Fruit fly (Drosophila melanogaster) whole organism, embryonic: ENCODE data around the gene Pde11.

Experiments
- Bgb ChIP-seq: fragments of 200-800 bp; sonication (Bioruptor generic); IDR thresholded peaks from 2 replicates; pipeline ENCODE4 v1.3.6; 2022; ENCODE audit warnings: missing biosample characterization, missing genetic modification characterization; ENCODE audit not compliant: partially characterized antibody
- Blimp-1 ChIP-seq: fragments of 200-800 bp; sonication (Bioruptor generic); optimal IDR thresholded peaks from 3 replicates; lab custom pipeline; 2018; ENCODE audit warnings: missing biosample characterization, missing genetic modification characterization, mild to moderate bottlenecking, moderate library complexity, missing genetic modification reagents
- CG1024 ChIP-seq: fragments of 200-800 bp; sonication (Bioruptor generic); IDR thresholded peaks from 2 replicates; pipeline ENCODE4 v1.3.6; 2022; ENCODE audit warnings: missing biosample characterization, missing genetic modification characterization
- CG10543 ChIP-seq: fragments of 200-800 bp; sonication (Bioruptor generic); optimal IDR thresholded peaks from 3 replicates; lab custom pipeline; 2017; ENCODE audit warnings: missing biosample characterization, mild to moderate bottlenecking, missing genetic modification characterization, moderate library complexity
- CG10959 ChIP-seq: fragments of 200-800 bp; sonication (Bioruptor generic); IDR thresholded peaks from 2 replicates; pipeline ENCODE4 v1.3.6; 2022; ENCODE audit warnings: missing biosample characterization, missing genetic modification characterization
- CG11456 ChIP-seq: fragments of 200-800 bp; sonication (Bioruptor generic); IDR thresholded peaks from 3 replicates; pipeline ENCODE4 v1.3.6; 2022; ENCODE audit warnings: missing biosample characterization, missing genetic modification characterization
- CG11504 ChIP-seq: fragments of 200-800 bp; sonication (Bioruptor generic); optimal IDR thresholded peaks from 3 replicates; lab custom pipeline; 2019; ENCODE audit warnings: missing biosample characterization, mild to moderate bottlenecking, missing genetic modification characterization, moderate library complexity
- CG11695 ChIP-seq: fragments of 200-800 bp; sonication (Bioruptor generic); IDR thresholded peaks from 3 replicates; pipeline ENCODE4 v1.3.6; 2022; ENCODE audit warnings: missing biosample characterization, missing genetic modification characterization
- CG12769 ChIP-seq: fragments of 200-800 bp; sonication (Bioruptor generic); optimal IDR thresholded peaks from 2 replicates; lab custom pipeline; 2019; ENCODE audit warnings: missing biosample characterization, mild to moderate bottlenecking, missing genetic modification characterization, moderate library complexity
- CG13287 ChIP-seq: fragments of 200-800 bp; sonication (Bioruptor generic); IDR thresholded peaks from 2 replicates; pipeline ENCODE4 v1.3.6; 2022; ENCODE audit warnings: missing biosample characterization, missing genetic modification characterization; ENCODE audit not compliant: partially characterized antibody
- CG15269 ChIP-seq: fragments of 200-800 bp; sonication (Bioruptor generic); optimal IDR thresholded peaks from 2 replicates; lab custom pipeline; 2018; ENCODE audit warnings: missing biosample characterization, mild to moderate bottlenecking, missing genetic modification characterization, moderate library complexity
- CG34224 ChIP-seq: fragments of 200-800 bp; sonication (Bioruptor generic); IDR thresholded peaks from 3 replicates; pipeline ENCODE4 v1.3.6; 2022; ENCODE audit warnings: missing biosample characterization, missing genetic modification characterization; ENCODE audit not compliant: partially characterized antibody
- CG5953 ChIP-seq: fragments of 200-800 bp; sonication (Bioruptor generic); IDR thresholded peaks from 2 replicates; pipeline ENCODE4 v1.3.6; 2022; ENCODE audit warnings: missing biosample characterization, missing genetic modification characterization
- CG6175 ChIP-seq: fragments of 200-800 bp; sonication (Bioruptor generic); IDR thresholded peaks from 3 replicates; pipeline ENCODE4 v1.3.6; 2022; ENCODE audit warnings: missing biosample characterization, missing genetic modification characterization
- CG8281 ChIP-seq: fragments of 200-800 bp; sonication (Bioruptor generic); optimal IDR thresholded peaks from 2 replicates; lab custom pipeline; 2018; ENCODE audit warnings: missing biosample characterization, mild to moderate bottlenecking, missing genetic modification characterization, moderate library complexity
- CG9215 ChIP-seq: fragments of 200-800 bp; sonication (Bioruptor generic); IDR thresholded peaks from 2 replicates; pipeline ENCODE4 v1.3.6; 2022; ENCODE audit warnings: missing biosample characterization, missing genetic modification characterization
- Deaf1 ChIP-seq: fragments of 200-800 bp; optimal IDR thresholded peaks from 3 replicates; lab custom pipeline; 2019; ENCODE audit warnings: missing biosample characterization, mild to moderate bottlenecking, missing genetic modification characterization, moderate library complexity
- Drgx ChIP-seq: fragments of 200-800 bp; sonication (Bioruptor generic); IDR thresholded peaks from 2 replicates; pipeline ENCODE4 v1.3.6; 2022; ENCODE audit warnings: missing biosample characterization, missing genetic modification characterization
- E2f2 ChIP-seq: fragments of 200-800 bp; sonication (Bioruptor generic); IDR thresholded peaks from 2 replicates; pipeline ENCODE4 v1.3.6; 2022; ENCODE audit warnings: missing biosample characterization, missing genetic modification characterization
- Ets65A ChIP-seq: fragments of 200-800 bp; sonication (Bioruptor generic); peaks from one replicate; lab custom pipeline; 2016; ENCODE audit warnings: missing biosample characterization, missing genetic modification characterization
- HLH4C ChIP-seq: fragments of 200-800 bp; sonication (Bioruptor generic); IDR thresholded peaks from 3 replicates; pipeline ENCODE4 v1.3.6; 2022; ENCODE audit warnings: missing biosample characterization, missing genetic modification characterization; ENCODE audit not compliant: partially characterized antibody
- MTF-1 ChIP-seq: fragments of 200-800 bp; sonication (Bioruptor generic); optimal IDR thresholded peaks from 2 replicates; lab custom pipeline; 2018; ENCODE audit warnings: missing biosample characterization, mild to moderate bottlenecking, missing genetic modification characterization, borderline replicate concordance
- Optix ChIP-seq: fragments of 200-800 bp; sonication (Bioruptor generic); IDR thresholded peaks from 3 replicates; pipeline ENCODE4 v1.3.6; 2022; ENCODE audit warnings: missing biosample characterization, missing genetic modification characterization
- Trl ChIP-seq, 3 experiments: fragments of >200 bp in 2 of 3; fragments of 200-800 bp in 1 of 3; sonication (Bioruptor generic) in 1 of 3; optimal IDR thresholded peaks; 2 replicates in 1 of 3; 3 replicates in 2 of 3; lab custom pipeline; 2016 to 2017; ENCODE audit warnings: missing biosample characterization in 1 of 3, missing genetic modification characterization in 1 of 3
- abd-A ChIP-seq: fragments of 200-800 bp; sonication (Bioruptor generic); optimal IDR thresholded peaks from 3 replicates; lab custom pipeline; 2019; ENCODE audit warnings: missing biosample characterization, mild to moderate bottlenecking, missing genetic modification characterization, moderate library complexity
- bbx ChIP-seq: fragments of 200-800 bp; sonication (Bioruptor generic); IDR thresholded peaks from 2 replicates; pipeline ENCODE4 v1.3.6; 2022; ENCODE audit warnings: missing biosample characterization, missing genetic modification characterization; ENCODE audit not compliant: partially characterized antibody
- bsh ChIP-seq, 2 experiments: fragments of 200-800 bp; sonication (Bioruptor generic); optimal IDR thresholded peaks; 2 replicates each; lab custom pipeline; 2017 to 2018; ENCODE audit warnings: mild to moderate bottlenecking in 2 of 2, missing biosample characterization in 2 of 2, missing genetic modification characterization in 2 of 2, moderate library complexity in 1 of 2
- cg ChIP-seq: fragments of 200-800 bp; sonication (Bioruptor generic); optimal IDR thresholded peaks from 3 replicates; lab custom pipeline; 2019; ENCODE audit warnings: missing biosample characterization, mild to moderate bottlenecking, missing genetic modification characterization, moderate library complexity
- dmrt99B ChIP-seq: fragments of 200-800 bp; sonication (Bioruptor generic); optimal IDR thresholded peaks from 2 replicates; lab custom pipeline; 2018; ENCODE audit warnings: missing biosample characterization, mild to moderate bottlenecking, missing genetic modification characterization, moderate library complexity
- en ChIP-seq: fragments of 200-800 bp; sonication (Bioruptor generic); optimal IDR thresholded peaks from 2 replicates; lab custom pipeline; 2016; ENCODE audit warnings: missing biosample characterization, missing genetic modification characterization
- eve ChIP-seq, 2 experiments: fragments of >200 bp; optimal IDR thresholded peaks; 2 replicates each; lab custom pipeline; 2017; ENCODE audit warnings: missing biosample characterization in 2 of 2, missing genetic modification characterization in 2 of 2
- gem ChIP-seq: fragments of 200-800 bp; sonication (Bioruptor generic); optimal IDR thresholded peaks from 2 replicates; lab custom pipeline; 2019; ENCODE audit warnings: missing biosample characterization, mild to moderate bottlenecking, missing genetic modification characterization, moderate library complexity
- jigr1 ChIP-seq: fragments of 200-800 bp; sonication (Bioruptor generic); IDR thresholded peaks from 3 replicates; pipeline ENCODE4 v1.3.6; 2022; ENCODE audit warnings: missing biosample characterization, missing genetic modification characterization
- nmo ChIP-seq: fragments of 200-800 bp; sonication (Bioruptor generic); optimal IDR thresholded peaks from 2 replicates; lab custom pipeline; 2018; ENCODE audit warnings: missing biosample characterization, mild to moderate bottlenecking, missing genetic modification characterization, moderate library complexity
- onecut ChIP-seq: fragments of 200-800 bp; sonication (Bioruptor generic); IDR thresholded peaks from 2 replicates; pipeline ENCODE4 v1.3.6; 2022; ENCODE audit warnings: missing biosample characterization, missing genetic modification characterization
- pan ChIP-seq, 4 experiments: fragments of >200 bp in 3 of 4; fragments of 200-800 bp in 1 of 4; sonication (Bioruptor generic) in 1 of 4; optimal IDR thresholded peaks in 3 of 4; IDR thresholded peaks in 1 of 4; 2 replicates each; pipeline versions ENCODE4 v1.3.6 to Lab custom; 2017 to 2022; ENCODE audit warnings: missing biosample characterization in 2 of 4, missing genetic modification characterization in 2 of 4, mixed read lengths in 1 of 4
- pros ChIP-seq: fragments of 200-800 bp; sonication (Bioruptor generic); optimal IDR thresholded peaks from 3 replicates; lab custom pipeline; 2019; ENCODE audit warnings: missing biosample characterization, mild to moderate bottlenecking, missing genetic modification characterization, moderate library complexity
- pzg ChIP-seq: fragments of 200-800 bp; sonication (Bioruptor generic); optimal IDR thresholded peaks from 3 replicates; lab custom pipeline; 2018; ENCODE audit warnings: missing biosample characterization, mild to moderate bottlenecking, missing genetic modification characterization, moderate library complexity
- tll ChIP-seq, 2 experiments: fragments of 200-800 bp in 1 of 2; fragments of >200 bp in 1 of 2; sonication (Bioruptor generic) in 1 of 2; optimal IDR thresholded peaks; 2 replicates each; lab custom pipeline; 2017 to 2019; ENCODE audit warnings: missing biosample characterization in 2 of 2, missing genetic modification characterization in 2 of 2, mild to moderate bottlenecking in 1 of 2, moderate library complexity in 1 of 2
- z ChIP-seq: fragments of 200-800 bp; sonication (Bioruptor generic); IDR thresholded peaks from 3 replicates; pipeline ENCODE4 v1.3.6; 2022; ENCODE audit warnings: missing biosample characterization, missing genetic modification characterization

Gene Pde11

dm6 chr2L:18523003-18523402, 67.1 kb downstream of the Pde11 start:
- TF ChIP-seq Drgx = peak; percentile 50
- TF ChIP-seq Ets65A (GFP tag; lab: Kevin White, UChicago) = peak; percentile 15
- no peak for TF ChIP-seq Optix (GFP tag; lab: Robert Waterston, UW)
- peak; percentile 2 for TF ChIP-seq Blimp-1 (GFP tag; lab: Kevin White, UChicago)

- TF ChIP-seq pzg (no peak), Blimp-1 (GFP tag; lab: Kevin White, UChicago) (peak; percentile 64), CG11456 (GFP tag; lab: Robert Waterston, UW) (0 out of 3 replicates have a peak, but pooled peaks have one; percentile 3)
Observed at dm6 chr2L:18522258-18522657, 67.9 kb downstream of the Pde11 start.

dm6 chr2L:18518852-18519251, 71.3 kb downstream of the Pde11 start:
- TF ChIP-seq abd-A (tag; lab: Kevin White, UChicago) (peak; percentile 12), Blimp-1 (GFP tag; lab: Kevin White, UChicago) (peak; percentile 97), CG10959 (no peak), onecut (GFP tag; lab: Robert Waterston, UW) (peak; percentile 37; the same call in 1 of the 2 replicates)

DNA sequence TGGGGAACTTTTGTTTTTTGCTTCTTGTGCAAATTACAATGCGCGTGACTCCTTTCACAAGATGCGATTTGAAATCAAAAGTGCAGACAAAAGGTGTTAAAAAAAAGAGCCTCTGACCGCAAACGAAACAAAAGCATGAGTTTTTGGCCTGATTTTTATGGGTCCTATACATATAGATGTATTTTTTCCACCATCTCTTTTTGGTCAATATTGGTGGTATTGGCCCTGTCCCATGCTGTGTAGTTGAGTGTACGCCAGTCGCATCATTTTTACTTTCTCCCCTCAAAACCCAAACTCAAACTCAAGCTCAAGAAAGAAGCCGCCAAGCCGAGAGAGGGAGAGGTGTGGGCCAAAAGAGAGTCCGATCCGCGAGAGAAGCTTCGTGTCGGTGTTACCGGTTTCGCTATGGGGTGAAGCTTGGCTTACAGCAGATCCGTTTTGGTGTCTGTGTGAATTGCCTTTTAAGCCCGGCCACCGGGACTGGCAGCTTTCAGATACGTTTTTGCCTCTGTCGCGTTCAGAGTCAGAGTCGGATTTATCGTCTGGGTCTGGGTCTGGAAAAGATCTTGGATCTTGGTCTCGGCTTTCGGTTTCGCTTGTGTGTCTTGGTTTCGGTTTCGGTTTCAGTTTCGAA, 73.0 kb downstream of the Pde11 start, which contains the start of gene CG10211:
CG10211 (plus strand) TSS at position 486 of the 634 bp plus-strand sequence.
- TF ChIP-seq Deaf1 (tag; lab: Kevin White, UChicago) (peak; percentile 87), cg (GFP tag; lab: Kevin White, UChicago) (peak; percentile 26), dmrt99B (tag; lab: Kevin White, UChicago) (no peak), E2f2 (GFP tag; lab: Robert Waterston, UW) (0 out of 2 replicates have a peak, but pooled peaks have one; percentile 11), CG1024 (GFP tag; lab: Robert Waterston, UW) (no peak), tll (GFP tag; optimal IDR thresholded peaks at IDR 0.05; lab: Kevin White, UChicago) (no peak), HLH4C (GFP tag; lab: Robert Waterston, UW) (no peak), gem (tag; lab: Kevin White, UChicago) (peak; percentile 11), CG6175 (GFP tag; lab: Robert Waterston, UW) (0 out of 3 replicates have a peak, but pooled peaks have one; percentile 27), CG10543 (peak; percentile 44), en (GFP tag; lab: Kevin White, UChicago) (no peak), pros (peak; percentile 42), CG13287 (GFP tag; lab: Robert Waterston, UW) (peak; percentile 19; the same call in 1 of the 2 replicates), CG8281 (tag; lab: Kevin White, UChicago) (peak; percentile 20), Trl (optimal IDR thresholded peaks at IDR 0.05; lab: Kevin White, UChicago) (peak; percentile 62 to 63), Trl (GFP tag; optimal IDR thresholded peaks at IDR 0.05; lab: Kevin White, UChicago) (no peak), pan (optimal IDR thresholded peaks at IDR 0.05; lab: Kevin White, UChicago) (no peak), pan (GFP tag; optimal IDR thresholded peaks at IDR 0.05 in 1 of 2, IDR thresholded peaks at IDR 0.05 in 1 of 2) (peak in 1 of 2 experiments; percentile 13), CG12769 (tag; lab: Kevin White, UChicago) (peak; percentile 84), CG34224 (GFP tag; lab: Robert Waterston, UW) (0 out of 3 replicates have a peak, but pooled peaks have one; percentile 16), jigr1 (GFP tag; lab: Robert Waterston, UW) (no peak), CG11504 (tag; lab: Kevin White, UChicago) (peak; percentile 10), CG11456 (GFP tag; lab: Robert Waterston, UW) (no peak), z (GFP tag; lab: Robert Waterston, UW) (peak; percentile 56; the same call in 1 of the 3 replicates), bsh (GFP tag; optimal IDR thresholded peaks at IDR 0.05; lab: Kevin White, UChicago) (peak in 1 of 2 experiments; percentile 62), CG11695 (GFP tag; lab: Robert Waterston, UW) (0 out of 3 replicates have a peak, but pooled peaks have one; percentile 6), CG5953 (GFP tag; lab: Robert Waterston, UW) (0 out of 2 replicates have a peak, but pooled peaks have one; percentile 19), bbx (peak; percentile 15; the same call in 1 of the 2 replicates), nmo (GFP tag; lab: Kevin White, UChicago) (no peak), MTF-1 (GFP tag; lab: Kevin White, UChicago) (no peak), CG15269 (tag; lab: Kevin White, UChicago) (peak; percentile 58), Bgb (GFP tag; lab: Robert Waterston, UW) (peak; percentile 18; the same call in 1 of the 2 replicates), CG9215 (no peak), eve (GFP tag; optimal IDR thresholded peaks at IDR 0.05; lab: Kevin White, UChicago) (peak in 1 of 2 experiments; percentile 2)
